Worm (Caenorhabditis elegans) whole organism, L2 larva: Measurements from ENCODE around the gene F01G10.9.

ENCODE experiments used
- F13H6.1 ChIP-seq: sonication (generic microtip); optimal IDR thresholded peaks from 2 replicates; lab custom pipeline; 2016; ENCODE audit warnings: missing genetic modification characterization, missing compliant biosample characterization
- R02D3.7 ChIP-seq: fragments of 150-350 bp; optimal IDR thresholded peaks from 2 replicates; lab custom pipeline; 2014; ENCODE audit warnings: missing biosample characterization, missing genetic modification characterization
- Y55F3AM.14 ChIP-seq: fragments of 200-800 bp; sonication (Bioruptor generic); optimal IDR thresholded peaks from 2 replicates; lab custom pipeline; 2018; ENCODE audit warnings: mild to moderate bottlenecking, missing genetic modification characterization, missing compliant biosample characterization
- ZK546.5 ChIP-seq: sonication (generic microtip); optimal IDR thresholded peaks from 2 replicates; lab custom pipeline; 2017; ENCODE audit warnings: missing biosample characterization, missing genetic modification characterization
- alr-1 ChIP-seq: fragments of 150-350 bp; optimal IDR thresholded peaks from 2 replicates; lab custom pipeline; 2014; ENCODE audit warnings: missing biosample characterization, missing genetic modification characterization
- blmp-1 ChIP-seq: sonication (generic microtip); optimal IDR thresholded peaks from 2 replicates; lab custom pipeline; 2017; ENCODE audit warnings: missing genetic modification characterization, mild to moderate bottlenecking, missing compliant biosample characterization, antibody characterized with exemption, moderate library complexity; ENCODE audit not compliant: insufficient read depth
- ceh-16 ChIP-seq: fragments of 150-350 bp; optimal IDR thresholded peaks from 2 replicates; lab custom pipeline; 2014; ENCODE audit warnings: missing biosample characterization, missing genetic modification characterization
- ceh-82 ChIP-seq: fragments of 150-350 bp; optimal IDR thresholded peaks from 2 replicates; lab custom pipeline; 2014; ENCODE audit warnings: missing biosample characterization, missing genetic modification characterization
- crh-2 ChIP-seq: sonication (generic microtip); optimal IDR thresholded peaks from 2 replicates; lab custom pipeline; 2017; ENCODE audit warnings: missing biosample characterization, missing genetic modification characterization
- dmd-4 ChIP-seq: sonication (generic microtip); optimal IDR thresholded peaks from 2 replicates; lab custom pipeline; 2017; ENCODE audit warnings: missing biosample characterization, missing genetic modification characterization
- egl-27 ChIP-seq: sonication (generic microtip); optimal IDR thresholded peaks from 3 replicates; lab custom pipeline; 2017; ENCODE audit warnings: missing biosample characterization, missing genetic modification reagents, missing genetic modification characterization
- elt-1 ChIP-seq: fragments of 150-350 bp; optimal IDR thresholded peaks from 2 replicates; lab custom pipeline; 2014; ENCODE audit warnings: missing biosample characterization, missing genetic modification characterization
- elt-3 ChIP-seq: sonication (generic microtip); optimal IDR thresholded peaks from 2 replicates; lab custom pipeline; 2017; ENCODE audit warnings: missing biosample characterization, missing genetic modification characterization
- fos-1 ChIP-seq: fragments of 150-350 bp; optimal IDR thresholded peaks from 2 replicates; lab custom pipeline; 2014; ENCODE audit warnings: missing biosample characterization, missing genetic modification characterization
- lin-13 ChIP-seq: fragments of 150-350 bp; optimal IDR thresholded peaks from 2 replicates; lab custom pipeline; 2014; ENCODE audit warnings: missing biosample characterization, missing genetic modification reagents, missing genetic modification characterization
- lin-39 ChIP-seq: fragments of 150-350 bp; optimal IDR thresholded peaks from 2 replicates; lab custom pipeline; 2014; ENCODE audit warnings: missing biosample characterization, missing genetic modification reagents, missing genetic modification characterization
- lsy-2 ChIP-seq, 2 experiments: fragments of 150-350 bp in 1 of 2; sonication (generic microtip) in 1 of 2; optimal IDR thresholded peaks; 2 replicates each; lab custom pipeline; 2014 to 2017; ENCODE audit warnings: missing biosample characterization in 2 of 2, missing genetic modification characterization in 2 of 2
- mbf-1 ChIP-seq: sonication (generic microtip); optimal IDR thresholded peaks from 2 replicates; lab custom pipeline; 2017; ENCODE audit warnings: missing biosample characterization, missing genetic modification characterization
- nhr-10 ChIP-seq: sonication (generic microtip); optimal IDR thresholded peaks from 2 replicates; lab custom pipeline; 2017; ENCODE audit warnings: missing biosample characterization, missing genetic modification characterization
- nhr-12 ChIP-seq: fragments of 150-350 bp; optimal IDR thresholded peaks from 2 replicates; lab custom pipeline; 2014; ENCODE audit warnings: missing biosample characterization, missing genetic modification characterization
- nhr-129 ChIP-seq: fragments of 150-350 bp; optimal IDR thresholded peaks from 2 replicates; lab custom pipeline; 2014; ENCODE audit warnings: missing biosample characterization, missing genetic modification characterization
- nhr-21 ChIP-seq: fragments of 150-350 bp; optimal IDR thresholded peaks from 2 replicates; lab custom pipeline; 2014; ENCODE audit warnings: missing biosample characterization, missing genetic modification characterization
- nhr-237 ChIP-seq: fragments of 150-350 bp; optimal IDR thresholded peaks from 2 replicates; lab custom pipeline; 2014; ENCODE audit warnings: missing biosample characterization, missing genetic modification characterization
- nhr-25 ChIP-seq: fragments of 150-350 bp; sonication (generic microtip); optimal IDR thresholded peaks from 3 replicates; lab custom pipeline; 2014; ENCODE audit warnings: missing biosample characterization, missing genetic modification characterization
- nhr-77 ChIP-seq: fragments of 150-350 bp; optimal IDR thresholded peaks from 2 replicates; lab custom pipeline; 2014; ENCODE audit warnings: missing biosample characterization, missing genetic modification characterization
- sem-4 ChIP-seq: fragments of 150-350 bp; optimal IDR thresholded peaks from 2 replicates; lab custom pipeline; 2014; ENCODE audit warnings: missing biosample characterization, missing genetic modification reagents, missing genetic modification characterization
- skn-1 ChIP-seq: sonication (generic microtip); optimal IDR thresholded peaks from 2 replicates; lab custom pipeline; 2017; ENCODE audit warnings: missing biosample characterization, missing genetic modification characterization
- sma-3 ChIP-seq: sonication (generic microtip); optimal IDR thresholded peaks from 2 replicates; lab custom pipeline; 2016; ENCODE audit warnings: missing genetic modification reagents, missing genetic modification characterization, missing compliant biosample characterization
- sma-9 ChIP-seq, 2 experiments: fragments of 150-350 bp in 1 of 2; sonication (generic microtip) in 1 of 2; optimal IDR thresholded peaks; 2 replicates each; lab custom pipeline; 2014 to 2016; ENCODE audit warnings: missing genetic modification characterization in 2 of 2, mild to moderate bottlenecking in 1 of 2, missing biosample characterization in 1 of 2, missing compliant biosample characterization in 1 of 2, missing genetic modification reagents in 1 of 2, moderate library complexity in 1 of 2
- snpc-4 ChIP-seq: fragments of 150-350 bp; optimal IDR thresholded peaks from 2 replicates; lab custom pipeline; 2014; ENCODE audit warnings: missing biosample characterization, missing genetic modification characterization
- unc-39 ChIP-seq: fragments of 150-350 bp; optimal IDR thresholded peaks from 2 replicates; lab custom pipeline; 2014; ENCODE audit warnings: missing biosample characterization, missing genetic modification characterization
- unc-62 ChIP-seq: fragments of 150-350 bp; optimal IDR thresholded peaks from 2 replicates; lab custom pipeline; 2014; ENCODE audit warnings: missing biosample characterization, missing genetic modification reagents, missing genetic modification characterization
- ztf-1 ChIP-seq: fragments of 200-800 bp; sonication (Bioruptor generic); conservative IDR thresholded peaks from 2 replicates; pipeline ENCODE4 v1.3.6; 2022; ENCODE audit warnings: missing genetic modification characterization, missing compliant biosample characterization
- ztf-11 ChIP-seq: sonication (generic microtip); optimal IDR thresholded peaks from 2 replicates; lab custom pipeline; 2017; ENCODE audit warnings: missing biosample characterization, missing genetic modification characterization
- ztf-4 ChIP-seq: fragments of 150-350 bp; optimal IDR thresholded peaks from 2 replicates; lab custom pipeline; 2014; ENCODE audit warnings: missing biosample characterization, missing genetic modification characterization

The F01G10.9 gene

ce11 chrIV:10273781-10274313, 14.4 kb upstream of the F01G10.9 start, which contains the start of gene Y43C5A.3:
Gene Y43C5A.3 (plus strand): TSS chrIV:10274036.
- TF ChIP-seq nhr-129 (tag; lab: Kevin White, UChicago) = peak; percentile 11
- peak; percentile 13 for TF ChIP-seq crh-2 (tag; lab: Kevin White, UChicago)
- TF ChIP-seq alr-1 (tag; lab: Kevin White, UChicago) = no peak
- no peak for TF ChIP-seq unc-39 (tag; lab: Kevin White, UChicago)
- no peak for TF ChIP-seq lin-39 (tag; lab: Kevin White, UChicago)
- TF ChIP-seq sma-3 (GFP tag; lab: Kevin White, UChicago) = peak; percentile 21

DNA sequence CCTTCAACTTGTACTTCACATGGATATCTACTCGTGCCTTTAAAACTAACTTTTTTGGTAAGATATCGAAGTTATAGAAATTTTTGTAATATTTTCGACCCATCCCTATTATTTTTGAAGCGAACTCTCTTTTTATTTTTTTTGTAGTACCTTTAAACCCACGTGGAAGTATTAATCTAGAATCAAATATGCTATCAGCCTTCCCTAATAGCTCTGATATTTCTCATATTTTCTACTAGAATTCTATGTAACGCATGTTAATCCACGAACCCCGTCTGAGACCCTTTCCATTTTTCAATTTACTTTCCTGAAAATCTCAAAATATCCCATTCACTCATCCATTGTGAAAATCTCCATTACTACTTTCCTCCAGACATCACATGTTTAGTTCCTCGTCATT, 13.9 kb upstream of the F01G10.9 start:
- TF ChIP-seq mbf-1 (tag; lab: Kevin White, UChicago) (no peak), lin-13 (no peak), nhr-237 (tag; lab: Kevin White, UChicago) (no peak), ztf-1 (GFP tag; lab: Robert Waterston, UW) (no peak), ztf-4 (tag; lab: Kevin White, UChicago) (no peak), nhr-10 (tag; lab: Kevin White, UChicago) (no peak), nhr-129 (tag; lab: Kevin White, UChicago) (no peak), unc-62 (no peak), sem-4 (no peak), skn-1 (tag; lab: Kevin White, UChicago) (no peak), ztf-11 (tag; lab: Kevin White, UChicago) (no peak), snpc-4 (tag; lab: Kevin White, UChicago) (no peak), crh-2 (tag; lab: Kevin White, UChicago) (no peak), ceh-16 (tag; lab: Kevin White, UChicago) (no peak), nhr-77 (tag; lab: Kevin White, UChicago) (no peak), ZK546.5 (tag; lab: Kevin White, UChicago) (no peak), Y55F3AM.14 (GFP tag; lab: Kevin White, UChicago) (no peak), sma-9 (GFP tag; optimal IDR thresholded peaks at IDR 0.05; lab: Kevin White, UChicago) (no peak), sma-9 (tag; optimal IDR thresholded peaks at IDR 0.05; lab: Kevin White, UChicago) (no peak), lsy-2 (tag; optimal IDR thresholded peaks at IDR 0.05; lab: Kevin White, UChicago) (no peak), elt-3 (tag; lab: Kevin White, UChicago) (no peak)

DNA sequence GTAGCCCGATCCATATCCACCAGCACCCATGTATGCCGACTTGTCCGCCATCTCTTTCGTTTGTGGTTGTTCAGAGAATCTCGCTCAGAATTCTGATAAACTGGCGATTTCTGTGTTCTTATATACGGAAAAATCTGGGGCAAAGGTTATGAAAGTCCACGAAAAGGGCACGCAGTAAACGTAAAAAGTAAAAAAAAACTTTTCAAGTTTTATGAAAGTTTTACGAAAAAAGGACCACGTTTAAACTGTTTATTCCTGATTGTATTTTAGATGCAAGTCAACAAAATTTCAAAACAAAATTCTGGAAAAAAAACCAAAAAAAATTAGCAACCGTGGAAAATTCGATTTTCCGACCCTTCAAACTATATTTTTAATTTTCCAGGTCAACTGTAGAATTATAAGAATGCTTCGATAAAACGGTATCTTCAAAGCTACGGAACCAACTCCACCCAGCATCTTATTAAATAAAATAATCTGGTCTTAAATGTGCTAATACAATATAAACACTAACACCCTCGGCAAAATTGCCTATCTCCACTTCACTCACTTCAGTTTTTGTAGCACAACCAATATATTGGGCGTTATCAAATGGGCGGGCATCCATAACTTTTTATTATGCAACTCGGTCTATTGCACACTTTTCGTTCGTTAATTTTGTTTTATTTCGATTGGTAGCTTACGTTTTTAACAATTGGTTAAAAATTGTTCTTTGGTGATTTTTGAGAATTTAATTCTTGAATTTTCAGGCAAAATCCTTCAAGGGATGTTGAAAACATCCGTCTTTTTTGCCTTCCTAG, 9.9 kb upstream of the F01G10.9 start, which contains the start of the genes nspd-7 and Y43C5A.2:
Gene nspd-7, minus strand, starts transcription at position 51 of the 797 bp plus-strand sequence.
Gene Y43C5A.2, plus strand, starts transcription at position 747 of the 797 bp plus-strand sequence.
- TF ChIP-seq ztf-11 (tag; lab: Kevin White, UChicago) (no peak), dmd-4 (tag; lab: Kevin White, UChicago) (no peak), F13H6.1 (tag; lab: Kevin White, UChicago) (no peak), alr-1 (tag; lab: Kevin White, UChicago) (no peak), crh-2 (tag; lab: Kevin White, UChicago) (peak; percentile 9), lin-39 (tag; lab: Kevin White, UChicago) (no peak), R02D3.7 (tag; lab: Kevin White, UChicago) (no peak)

DNA sequence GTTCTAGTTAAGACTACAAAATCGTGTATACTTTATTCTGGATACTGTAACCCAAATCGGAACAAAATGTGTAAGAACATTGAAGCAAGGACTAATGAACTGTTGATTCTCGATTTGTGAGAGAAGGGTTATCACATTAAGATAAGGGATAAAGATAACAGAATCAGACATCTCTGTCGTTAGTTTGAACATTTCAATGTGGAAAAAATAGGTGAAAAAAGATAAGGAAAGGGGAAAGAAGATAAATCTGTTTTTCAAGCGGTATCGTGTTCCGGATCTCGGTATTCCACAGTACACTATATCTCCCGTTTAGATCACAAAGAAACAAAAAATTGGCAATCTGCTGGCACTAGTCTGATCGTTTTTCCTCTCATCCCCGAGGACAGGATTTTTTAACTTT, 1.6 kb upstream of the F01G10.9 start:
- TF ChIP-seq sma-9 (GFP tag; optimal IDR thresholded peaks at IDR 0.05; lab: Kevin White, UChicago) (peak; percentile 49), sma-9 (tag; optimal IDR thresholded peaks at IDR 0.05; lab: Kevin White, UChicago) (no peak), ceh-16 (tag; lab: Kevin White, UChicago) (peak; percentile 5), nhr-129 (tag; lab: Kevin White, UChicago) (no peak), nhr-21 (tag; lab: Kevin White, UChicago) (peak; percentile 63), egl-27 (tag; lab: Kevin White, UChicago) (peak; percentile 46), fos-1 (peak; percentile 7), ceh-82 (tag; lab: Kevin White, UChicago) (no peak), nhr-10 (tag; lab: Kevin White, UChicago) (no peak), nhr-12 (tag; lab: Kevin White, UChicago) (no peak), nhr-77 (tag; lab: Kevin White, UChicago) (no peak), blmp-1 (tag; lab: Kevin White, UChicago) (peak; percentile 19), elt-1 (tag; lab: Kevin White, UChicago) (peak; percentile 86), lsy-2 (tag; optimal IDR thresholded peaks at IDR 0.05; lab: Kevin White, UChicago) (peak in 1 of 2 experiments; percentile 25), nhr-25 (no peak)
